Worm (Caenorhabditis elegans): ENCODE measurements around the gene K11H3.3.
A peak's percentile ranks its signal among the peaks of the same experiment; 100 is the strongest.

Gene K11H3.3

DNA sequence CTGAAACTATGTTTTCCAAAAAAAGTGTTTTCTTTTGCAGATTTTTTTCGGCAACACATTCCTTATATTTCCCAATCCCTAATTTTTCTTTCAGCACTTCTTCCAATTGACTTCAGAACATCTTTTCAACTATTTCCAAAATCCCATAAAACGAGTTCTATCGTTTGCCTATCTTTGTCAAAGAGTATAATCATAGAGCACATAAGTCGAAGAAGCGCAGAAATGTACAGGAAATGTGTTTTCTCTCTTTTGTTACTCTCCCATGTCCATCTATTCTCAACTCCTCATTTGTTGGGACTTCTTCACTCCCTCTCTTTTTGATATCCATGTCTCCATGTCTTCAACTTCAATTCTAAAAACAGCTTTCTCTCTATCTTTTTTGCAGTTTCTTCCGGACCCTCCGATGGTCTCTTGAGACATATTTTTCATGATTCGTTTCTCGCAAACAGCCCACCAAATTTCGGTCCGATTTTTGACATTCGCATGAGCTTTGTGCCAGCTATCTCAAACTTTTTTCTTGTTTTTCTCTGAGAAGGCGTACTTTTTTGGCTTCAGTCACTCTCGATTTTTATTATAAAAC lies 8.6 kb downstream of the K11H3.3 start, which contains the start of gene twk-48:
twk-48 (plus strand) TSS at position 530 of the 580 bp plus-strand sequence.
- peak; percentile 7 for TF ChIP-seq sma-9 (GFP tag; optimal IDR thresholded peaks at IDR 0.05)
- TF ChIP-seq sma-9 (tag; optimal IDR thresholded peaks at IDR 0.05), result no peak
- TF ChIP-seq nhr-6 (tag; optimal IDR thresholded peaks at IDR 0.05), result no peak
- peak; percentile 2 for TF ChIP-seq C34F6.9 (tag; optimal IDR thresholded peaks at IDR 0.05)

DNA sequence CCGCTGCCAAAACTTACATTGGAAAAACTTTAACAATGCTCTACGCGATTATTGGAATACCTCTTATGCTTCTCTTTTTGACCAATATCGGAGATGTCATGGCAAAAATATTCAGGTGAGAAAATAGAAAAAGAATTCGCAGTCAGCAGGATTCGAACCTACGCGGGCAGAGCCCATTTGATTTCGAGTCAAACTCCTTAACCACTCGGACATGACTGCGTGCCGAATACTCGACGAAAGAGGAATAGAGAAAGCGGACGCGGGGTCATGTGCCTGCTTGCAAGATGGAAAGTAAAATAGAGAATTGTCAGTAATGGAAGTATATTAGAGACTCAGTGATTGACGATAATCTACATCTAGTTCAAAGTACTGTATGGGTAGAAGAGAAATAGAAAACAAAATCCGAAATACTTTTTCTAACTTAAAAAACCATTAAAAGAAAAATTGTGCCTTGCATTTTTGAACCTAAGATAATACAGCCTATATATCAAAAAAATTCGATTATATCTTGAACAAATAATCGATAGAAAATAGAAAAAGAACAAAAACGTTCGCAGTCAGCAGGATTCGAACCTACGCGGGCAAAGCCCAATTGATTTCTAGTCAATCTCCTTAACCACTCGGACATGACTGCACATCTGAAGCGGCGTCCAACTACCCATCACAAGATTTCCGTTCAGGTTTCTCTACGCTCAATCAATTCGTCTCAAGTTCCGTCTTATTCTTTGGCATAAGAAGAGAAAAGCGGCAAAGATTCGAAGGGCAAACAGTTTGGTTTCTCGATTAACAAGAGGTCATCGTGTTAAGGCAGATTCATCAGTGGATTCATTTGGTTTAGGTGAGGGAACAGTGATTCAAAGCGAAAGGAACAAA lies 10.1 kb downstream of the K11H3.3 start:
- TF ChIP-seq gmeb-1 (tag; optimal IDR thresholded peaks at IDR 0.05) (peak; percentile 70), lsy-2 (tag; optimal IDR thresholded peaks at IDR 0.05) (peak; percentile 35 to 50), C34F6.9 (tag; optimal IDR thresholded peaks at IDR 0.05) (peak; percentile 48), nhr-21 (tag; optimal IDR thresholded peaks at IDR 0.05) (no peak), crh-2 (tag; optimal IDR thresholded peaks at IDR 0.05) (peak; percentile 58), lin-11 (tag; optimal IDR thresholded peaks at IDR 0.05) (peak; percentile 53), Y55F3AM.14 (GFP tag; optimal IDR thresholded peaks at IDR 0.05) (peak; percentile 61), skn-1 (tag; optimal IDR thresholded peaks at IDR 0.05) (no peak), mdl-1 (tag; optimal IDR thresholded peaks at IDR 0.05) (peak in 1 of 2 experiments; percentile 17), sem-4 (tag; optimal IDR thresholded peaks at IDR 0.05) (peak; percentile 1), ZK546.5 (tag; optimal IDR thresholded peaks at IDR 0.05) (no peak), mab-5 (tag; optimal IDR thresholded peaks at IDR 0.05) (peak; percentile 37), nhr-77 (tag; optimal IDR thresholded peaks at IDR 0.05) (no peak), unc-39 (tag; optimal IDR thresholded peaks at IDR 0.05) (no peak), ceh-82 (tag; optimal IDR thresholded peaks at IDR 0.05) (no peak), F13H6.1 (tag; optimal IDR thresholded peaks at IDR 0.05) (peak; percentile 31), sma-9 (GFP tag; optimal IDR thresholded peaks at IDR 0.05) (peak; percentile 78), sma-9 (tag; optimal IDR thresholded peaks at IDR 0.05) (no peak), nhr-129 (tag; optimal IDR thresholded peaks at IDR 0.05) (peak; percentile 79), unc-55 (GFP tag; optimal IDR thresholded peaks at IDR 0.05) (peak; percentile 64), R02D3.7 (tag; optimal IDR thresholded peaks at IDR 0.05) (no peak), lin-39 (tag; optimal IDR thresholded peaks at IDR 0.05) (no peak), fos-1 (tag; optimal IDR thresholded peaks at IDR 0.05) (peak; percentile 20), ztf-4 (tag; optimal IDR thresholded peaks at IDR 0.05) (peak; percentile 42), sma-3 (GFP tag; optimal IDR thresholded peaks at IDR 0.05) (peak; percentile 16)

- no peak for TF ChIP-seq R02D3.7 (tag; optimal IDR thresholded peaks at IDR 0.05)
- peak in 1 of 2 experiments; percentile 44 for TF ChIP-seq lsy-2 (tag; optimal IDR thresholded peaks at IDR 0.05)
These were observed 10.8 kb downstream of the K11H3.3 start for ce11 chrIII:9862469-9862868.

DNA sequence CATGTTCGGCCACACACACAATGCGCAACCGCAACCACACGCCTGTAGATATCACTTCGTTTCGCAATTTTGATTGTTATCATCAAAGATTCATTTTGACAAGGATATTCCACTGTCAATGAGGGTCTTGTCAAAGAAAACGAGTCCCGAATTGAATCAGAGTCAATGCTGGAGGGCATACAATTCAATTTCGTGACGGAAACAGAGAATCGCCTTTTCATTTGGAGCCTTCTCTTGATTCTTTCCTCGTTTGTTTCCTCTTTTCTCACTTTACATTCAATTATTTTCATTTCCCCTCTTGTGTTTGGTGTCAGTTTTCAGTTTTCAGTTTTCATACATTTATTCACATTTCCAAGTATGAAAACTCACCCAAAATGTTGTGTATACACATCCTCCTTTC lies 15.7 kb downstream of the K11H3.3 start:
- TF ChIP-seq sma-3 (GFP tag; optimal IDR thresholded peaks at IDR 0.05), result peak; percentile 13
- TF ChIP-seq nhr-129 (tag; optimal IDR thresholded peaks at IDR 0.05), result no peak

DNA sequence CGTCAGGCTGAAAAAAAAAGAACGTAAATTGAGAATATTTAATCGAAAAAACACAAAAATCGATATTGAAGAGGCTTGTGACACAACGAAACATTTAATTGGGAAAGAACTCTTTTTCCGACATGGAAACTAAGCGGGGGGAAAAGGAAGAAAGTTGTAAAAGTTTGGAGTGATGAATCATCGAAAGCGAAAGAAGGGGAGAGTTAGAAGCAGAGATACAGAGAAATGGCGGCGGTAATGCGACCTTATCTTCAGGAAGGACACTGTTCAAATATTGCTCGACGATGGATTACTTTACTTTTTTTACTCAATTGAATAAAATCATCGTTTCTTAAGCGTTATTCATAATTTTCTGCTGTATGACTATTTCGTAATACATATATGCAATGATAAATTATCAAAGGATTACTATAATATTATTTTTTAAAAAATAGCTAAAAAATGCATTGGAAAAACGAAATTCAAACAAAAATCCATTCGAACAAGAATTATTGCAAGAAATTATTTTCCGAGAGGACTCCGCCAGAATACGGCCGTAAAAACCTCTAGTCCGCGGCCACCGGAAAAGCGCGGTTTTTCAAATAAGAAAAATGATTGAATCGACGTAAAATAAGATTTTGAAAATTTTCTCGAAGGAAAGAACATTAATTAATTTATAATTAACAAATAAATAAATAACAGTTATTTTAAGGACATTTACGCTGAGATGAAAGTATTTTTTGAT lies 16.3 kb downstream of the K11H3.3 start, which contains the start of gene dhhc-4:
dhhc-4 (minus strand) TSS at position 13 of the 724 bp plus-strand sequence.
- TF ChIP-seq sma-9 (GFP tag; optimal IDR thresholded peaks at IDR 0.05), result peak; percentile 81
- TF ChIP-seq sma-9 (tag; optimal IDR thresholded peaks at IDR 0.05), result no peak
- TF ChIP-seq lsy-2 (tag; optimal IDR thresholded peaks at IDR 0.05), result peak; percentile 52 to 81
- peak; percentile 80 for TF ChIP-seq F13H6.1 (tag; optimal IDR thresholded peaks at IDR 0.05)
- TF ChIP-seq sma-3 (GFP tag; optimal IDR thresholded peaks at IDR 0.05), result peak; percentile 71
- peak; percentile 89 for TF ChIP-seq fos-1 (tag; optimal IDR thresholded peaks at IDR 0.05)
- peak; percentile 25 for TF ChIP-seq snpc-4 (tag; optimal IDR thresholded peaks at IDR 0.05)
- TF ChIP-seq ztf-11 (tag; optimal IDR thresholded peaks at IDR 0.05), result no peak
- TF ChIP-seq ceh-82 (tag; optimal IDR thresholded peaks at IDR 0.05), result no peak
- no peak for TF ChIP-seq alr-1 (tag; optimal IDR thresholded peaks at IDR 0.05)
- peak; percentile 66 for TF ChIP-seq mab-5 (tag; optimal IDR thresholded peaks at IDR 0.05)
- peak; percentile 46 for TF ChIP-seq C34F6.9 (tag; optimal IDR thresholded peaks at IDR 0.05)
- TF ChIP-seq lin-13 (GFP tag; optimal IDR thresholded peaks at IDR 0.05), result peak; percentile 56
- TF ChIP-seq ztf-4 (tag; optimal IDR thresholded peaks at IDR 0.05), result peak; percentile 22
- peak; percentile 69 for TF ChIP-seq blmp-1 (tag; optimal IDR thresholded peaks at IDR 0.05; ENCODE audit: insufficient read depth)
- TF ChIP-seq gmeb-1 (tag; optimal IDR thresholded peaks at IDR 0.05), result peak; percentile 94
- TF ChIP-seq zag-1 (tag; optimal IDR thresholded peaks at IDR 0.05), result no peak
- TF ChIP-seq unc-55 (GFP tag; optimal IDR thresholded peaks at IDR 0.05), result peak; percentile 80
- peak; percentile 51 for TF ChIP-seq nhr-21 (tag; optimal IDR thresholded peaks at IDR 0.05)
- no peak for TF ChIP-seq ceh-16 (tag; optimal IDR thresholded peaks at IDR 0.05)
- peak; percentile 5 for TF ChIP-seq crh-2 (tag; optimal IDR thresholded peaks at IDR 0.05)
- no peak for TF ChIP-seq Y55F3AM.14 (GFP tag; optimal IDR thresholded peaks at IDR 0.05)
- no peak for TF ChIP-seq unc-39 (tag; optimal IDR thresholded peaks at IDR 0.05)
- peak; percentile 53 for TF ChIP-seq dmd-4 (tag; optimal IDR thresholded peaks at IDR 0.05)
